Worm (Caenorhabditis elegans) whole organism, late embryonic: ENCODE results near the gene nhr-34.

Source experiments
- F13H6.1 ChIP-seq: sonication (generic microtip); optimal IDR thresholded peaks from 2 replicates; lab custom pipeline; 2016; ENCODE audit warnings: missing genetic modification characterization, missing compliant biosample characterization
- ama-1 ChIP-seq: fragments of 150-350 bp; optimal IDR thresholded peaks from 2 replicates; lab custom pipeline; 2014
- ceh-24 ChIP-seq: sonication (generic microtip); optimal IDR thresholded peaks from 2 replicates; lab custom pipeline; 2016; ENCODE audit warnings: mild to moderate bottlenecking, missing genetic modification characterization, missing compliant biosample characterization
- ceh-30 ChIP-seq: fragments of 150-350 bp; optimal IDR thresholded peaks from 2 replicates; lab custom pipeline; 2014; ENCODE audit warnings: missing biosample characterization, missing genetic modification characterization
- ceh-34 ChIP-seq: sonication (generic microtip); optimal IDR thresholded peaks from 2 replicates; lab custom pipeline; 2016; ENCODE audit warnings: mild to moderate bottlenecking, missing genetic modification characterization, missing compliant biosample characterization
- fkh-10 ChIP-seq: fragments of 150-350 bp; optimal IDR thresholded peaks from 2 replicates; lab custom pipeline; 2014; ENCODE audit warnings: missing biosample characterization, missing genetic modification reagents, missing genetic modification characterization
- fkh-6 ChIP-seq: sonication (generic microtip); optimal IDR thresholded peaks from 2 replicates; lab custom pipeline; 2016; ENCODE audit warnings: missing genetic modification characterization, missing compliant biosample characterization
- hlh-30 ChIP-seq: sonication (generic microtip); optimal IDR thresholded peaks from 2 replicates; lab custom pipeline; 2017; ENCODE audit warnings: antibody characterized with exemption, missing genetic modification characterization, missing compliant biosample characterization; ENCODE audit not compliant: insufficient read depth
- odd-2 ChIP-seq: sonication (generic microtip); optimal IDR thresholded peaks from 2 replicates; lab custom pipeline; 2017; ENCODE audit warnings: antibody characterized with exemption, mild to moderate bottlenecking, missing genetic modification characterization, missing compliant biosample characterization
- pqm-1 ChIP-seq: sonication (generic microtip); optimal IDR thresholded peaks from 2 replicates; lab custom pipeline; 2016; ENCODE audit warnings: missing genetic modification characterization, missing compliant biosample characterization
- rnt-1 ChIP-seq: sonication (generic microtip); optimal IDR thresholded peaks from 2 replicates; lab custom pipeline; 2016; ENCODE audit warnings: missing genetic modification characterization, missing compliant biosample characterization
- tbx-2 ChIP-seq: sonication (generic microtip); optimal IDR thresholded peaks from 2 replicates; lab custom pipeline; 2016; ENCODE audit warnings: missing genetic modification characterization, missing compliant biosample characterization
- unc-3 ChIP-seq, 2 experiments: fragments of 200-800 bp in 1 of 2; sonication (Bioruptor generic) in 1 of 2; sonication (generic microtip) in 1 of 2; conservative IDR thresholded peaks in 1 of 2; optimal IDR thresholded peaks in 1 of 2; 2 replicates each; pipeline versions ENCODE4 v1.3.6 to Lab custom; 2016 to 2022; ENCODE audit warnings: missing compliant biosample characterization in 2 of 2, missing genetic modification characterization in 2 of 2, missing genetic modification reagents in 1 of 2
- unc-55 ChIP-seq: sonication (generic microtip); optimal IDR thresholded peaks from 2 replicates; lab custom pipeline; 2017; ENCODE audit warnings: missing biosample characterization, missing genetic modification reagents, missing genetic modification characterization

ce11 chrIV:9633889-9634288 is 41.6 kb downstream of the nhr-34 start:
- TF ChIP-seq fkh-10 (GFP tag; lab: Kevin White, UChicago) = no peak
- no peak for TF ChIP-seq ceh-24 (tag; lab: Kevin White, UChicago)
- TF ChIP-seq unc-55 (GFP tag; lab: Kevin White, UChicago) = no peak
- TF ChIP-seq hlh-30 (tag; lab: Kevin White, UChicago) = no peak
- no peak for TF ChIP-seq rnt-1 (tag; lab: Kevin White, UChicago)
- no peak for TF ChIP-seq F13H6.1
- no peak for TF ChIP-seq pqm-1 (tag; lab: Kevin White, UChicago)
- no peak for TF ChIP-seq ama-1
- no peak for TF ChIP-seq odd-2 (tag; lab: Kevin White, UChicago)
- no peak for TF ChIP-seq tbx-2
- no peak for TF ChIP-seq unc-3 (GFP tag; conservative IDR thresholded peaks at IDR 0.05; lab: Robert Waterston, UW)
- no peak for TF ChIP-seq unc-3 (tag; optimal IDR thresholded peaks at IDR 0.05; lab: Kevin White, UChicago)
- no peak for TF ChIP-seq ceh-30 (tag; lab: Kevin White, UChicago)
- TF ChIP-seq fkh-6 (tag; lab: Kevin White, UChicago) = no peak
- TF ChIP-seq ceh-34 (tag; lab: Kevin White, UChicago) = no peak
